Fruit fly (Drosophila melanogaster) whole organism, wandering third instar larva: ENCODE results near the gene CG9784.

Experiments
- Abd-B ChIP-seq: fragments of >200 bp; optimal IDR thresholded peaks from 2 replicates; lab custom pipeline; 2017; ENCODE audit warnings: missing biosample characterization, missing genetic modification characterization
- Sp1 ChIP-seq: fragments of 200-800 bp; sonication (Bioruptor generic); optimal IDR thresholded peaks from 3 replicates; lab custom pipeline; 2019; ENCODE audit warnings: missing biosample characterization, mild to moderate bottlenecking, missing genetic modification characterization, moderate library complexity
- lola ChIP-seq: fragments of >200 bp; optimal IDR thresholded peaks from 2 replicates; lab custom pipeline; 2017; ENCODE audit warnings: missing biosample characterization, missing genetic modification characterization
- pan ChIP-seq: fragments of >200 bp; optimal IDR thresholded peaks from 2 replicates; lab custom pipeline; 2017

- TF ChIP-seq Abd-B (GFP tag; lab: Kevin White, UChicago) (no peak), pan (lab: Kevin White, UChicago) (no peak), lola (no peak), Sp1 (no peak)
Measured at dm6 chrX:16598336-16598977, 558 bp downstream of the CG9784 start.
